Worm (Caenorhabditis elegans): Measurements from ENCODE around the gene puf-6.

The puf-6 gene

ce11 chrII:12996249-12996648 lies 47.0 kb downstream of the puf-6 start, which contains the start of gene hphd-1:
Gene hphd-1, minus strand, starts transcription at chrII:12996571.
- TF ChIP-seq ztf-23 (GFP tag; IDR thresholded peaks at IDR 0.05) (no peak), med-1 (GFP tag; optimal IDR thresholded peaks at IDR 0.05; ENCODE audit: insufficient read depth) (no peak), tab-1 (GFP tag; IDR thresholded peaks at IDR 0.05) (no peak), ztf-29 (GFP tag; IDR thresholded peaks at IDR 0.05) (no peak), flt-1 (GFP tag; IDR thresholded peaks at IDR 0.05) (no peak), klf-2 (GFP tag; conservative IDR thresholded peaks at IDR 0.05) (no peak), cog-1 (tag; optimal IDR thresholded peaks at IDR 0.05) (no peak), ref-1 (GFP tag; conservative IDR thresholded peaks at IDR 0.05) (no peak), T22C8.4 (GFP tag; IDR thresholded peaks at IDR 0.05) (no peak)

DNA sequence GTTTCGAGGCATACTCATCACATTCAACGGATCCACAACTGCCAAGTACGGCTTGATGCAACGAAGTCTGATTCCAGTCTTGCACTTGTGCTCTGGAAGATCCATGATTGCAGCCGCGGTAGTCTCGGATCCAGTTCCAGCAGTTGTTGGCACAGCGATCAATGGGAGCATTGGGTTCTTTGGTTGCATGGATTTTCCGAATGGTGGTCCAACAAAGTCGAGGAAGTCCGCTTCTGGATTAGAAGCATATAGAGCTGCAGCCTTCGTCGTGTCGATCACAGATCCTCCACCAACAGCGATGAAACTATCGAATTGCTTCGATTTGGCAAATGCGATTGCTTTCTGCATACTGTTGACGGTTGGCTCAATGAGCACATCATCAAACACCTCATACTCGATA lies 47.9 kb downstream of the puf-6 start:
- no peak for TF ChIP-seq ref-1 (GFP tag; conservative IDR thresholded peaks at IDR 0.05)
- TF ChIP-seq T22C8.4 (GFP tag; IDR thresholded peaks at IDR 0.05) = no peak
- TF ChIP-seq ztf-23 (GFP tag; IDR thresholded peaks at IDR 0.05) = no peak
- TF ChIP-seq ztf-29 (GFP tag; IDR thresholded peaks at IDR 0.05) = no peak
- no peak for TF ChIP-seq tab-1 (GFP tag; IDR thresholded peaks at IDR 0.05)
- TF ChIP-seq med-1 (GFP tag; optimal IDR thresholded peaks at IDR 0.05; ENCODE audit: insufficient read depth) = no peak
- no peak for TF ChIP-seq flt-1 (GFP tag; IDR thresholded peaks at IDR 0.05)

- TF ChIP-seq cog-1 (tag; optimal IDR thresholded peaks at IDR 0.05) = no peak
- TF ChIP-seq ztf-23 (GFP tag; IDR thresholded peaks at IDR 0.05) = no peak
- no peak for TF ChIP-seq T22C8.4 (GFP tag; IDR thresholded peaks at IDR 0.05)
- no peak for TF ChIP-seq tab-1 (GFP tag; IDR thresholded peaks at IDR 0.05)
Measured at ce11 chrII:12994009-12994788, 49.0 kb downstream of the puf-6 start.

DNA sequence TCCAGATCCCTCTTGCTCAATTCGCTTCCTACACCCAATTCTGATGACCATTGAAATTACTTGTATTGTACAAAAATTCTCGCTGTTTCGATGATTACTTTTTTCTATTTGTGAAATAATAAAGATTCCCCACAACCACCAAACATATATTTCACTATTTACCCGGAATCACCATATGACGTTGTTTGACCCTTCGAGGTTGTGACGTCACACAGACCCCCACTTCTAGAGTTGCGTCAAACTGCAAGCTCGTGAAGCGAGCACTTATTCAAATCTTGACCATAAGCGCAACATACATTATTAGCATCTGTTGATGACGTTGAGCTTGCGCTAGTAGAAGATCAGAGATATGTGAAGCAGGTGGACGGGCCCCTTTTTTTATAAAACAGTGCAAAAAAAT lies 50.3 kb downstream of the puf-6 start:
- TF ChIP-seq klf-2 (GFP tag; conservative IDR thresholded peaks at IDR 0.05) (no peak), ref-1 (GFP tag; conservative IDR thresholded peaks at IDR 0.05) (no peak), ztf-23 (GFP tag; IDR thresholded peaks at IDR 0.05) (no peak), T22C8.4 (GFP tag; IDR thresholded peaks at IDR 0.05) (no peak), med-1 (GFP tag; optimal IDR thresholded peaks at IDR 0.05; ENCODE audit: insufficient read depth) (no peak)

DNA sequence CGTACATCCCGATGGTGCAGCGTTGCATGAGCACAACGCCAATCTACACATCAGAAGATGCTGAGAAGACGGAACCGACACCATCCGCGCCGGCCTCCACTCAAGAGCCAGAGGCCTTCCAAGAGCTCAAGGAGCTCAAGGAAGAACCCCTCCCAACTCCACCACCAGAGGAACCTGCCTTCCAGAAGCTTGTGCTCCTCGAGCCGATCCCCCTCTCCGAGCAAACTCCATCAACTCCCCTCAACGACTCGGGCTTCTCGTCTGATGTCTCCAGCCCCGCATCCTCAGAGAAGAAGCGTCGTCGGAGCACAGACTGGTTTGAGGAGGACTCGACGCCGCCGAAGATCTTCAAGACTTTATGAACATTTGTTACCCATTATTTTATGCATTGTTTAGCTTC lies 51.1 kb downstream of the puf-6 start:
- no peak for TF ChIP-seq med-1 (GFP tag; optimal IDR thresholded peaks at IDR 0.05; ENCODE audit: insufficient read depth)
- TF ChIP-seq klf-2 (GFP tag; conservative IDR thresholded peaks at IDR 0.05) = no peak
- TF ChIP-seq tab-1 (GFP tag; IDR thresholded peaks at IDR 0.05) = no peak
- no peak for TF ChIP-seq cog-1 (tag; optimal IDR thresholded peaks at IDR 0.05)
- TF ChIP-seq T22C8.4 (GFP tag; IDR thresholded peaks at IDR 0.05) = no peak
- no peak for TF ChIP-seq ztf-29 (GFP tag; IDR thresholded peaks at IDR 0.05)
- TF ChIP-seq flt-1 (GFP tag; IDR thresholded peaks at IDR 0.05) = no peak
- no peak for TF ChIP-seq ztf-23 (GFP tag; IDR thresholded peaks at IDR 0.05)
- TF ChIP-seq ref-1 (GFP tag; conservative IDR thresholded peaks at IDR 0.05) = no peak

ce11 chrII:12991594-12991993 lies 51.7 kb downstream of the puf-6 start:
- no peak for TF ChIP-seq flt-1 (GFP tag; IDR thresholded peaks at IDR 0.05)
- no peak for TF ChIP-seq klf-2 (GFP tag; conservative IDR thresholded peaks at IDR 0.05)
- TF ChIP-seq ztf-23 (GFP tag; IDR thresholded peaks at IDR 0.05) = no peak
- TF ChIP-seq cog-1 (tag; optimal IDR thresholded peaks at IDR 0.05) = no peak
- no peak for TF ChIP-seq tab-1 (GFP tag; IDR thresholded peaks at IDR 0.05)
- TF ChIP-seq T22C8.4 (GFP tag; IDR thresholded peaks at IDR 0.05) = no peak
- no peak for TF ChIP-seq med-1 (GFP tag; optimal IDR thresholded peaks at IDR 0.05; ENCODE audit: insufficient read depth)
- TF ChIP-seq ref-1 (GFP tag; conservative IDR thresholded peaks at IDR 0.05) = no peak
- TF ChIP-seq ztf-29 (GFP tag; IDR thresholded peaks at IDR 0.05) = no peak

DNA sequence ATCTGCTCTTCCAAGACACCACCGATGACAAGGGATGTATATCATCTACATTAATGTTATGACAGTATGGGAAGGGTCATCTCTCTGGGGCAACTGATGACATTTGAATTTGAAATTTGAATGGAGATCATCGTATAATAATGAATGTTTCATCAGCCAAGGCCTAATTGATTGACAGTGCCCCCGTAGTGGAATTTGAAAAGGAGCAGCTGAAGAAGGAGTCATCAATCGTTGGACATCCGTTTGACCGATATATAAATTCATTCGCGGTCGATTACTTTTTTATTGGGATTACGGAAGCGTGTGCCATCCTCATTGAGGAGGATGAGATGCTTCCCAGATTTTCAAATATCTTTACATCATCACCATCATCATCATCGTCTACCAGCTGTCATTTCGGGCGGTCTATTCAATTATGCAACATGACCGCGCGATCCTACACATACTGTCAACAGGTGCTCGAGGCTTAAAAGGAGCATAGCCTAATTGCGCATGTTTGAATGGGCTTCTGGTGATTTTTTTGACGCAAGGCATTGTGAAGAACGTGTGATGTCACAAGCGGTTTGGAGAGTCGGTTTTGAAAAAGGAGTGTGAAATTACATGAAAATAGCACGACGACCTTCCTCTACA lies 52.2 kb downstream of the puf-6 start:
- no peak for TF ChIP-seq cog-1 (tag; optimal IDR thresholded peaks at IDR 0.05)

ce11 chrII:12990191-12990590 lies 53.1 kb downstream of the puf-6 start:
- TF ChIP-seq T22C8.4 (GFP tag; IDR thresholded peaks at IDR 0.05) (no peak), tab-1 (GFP tag; IDR thresholded peaks at IDR 0.05) (no peak), flt-1 (GFP tag; IDR thresholded peaks at IDR 0.05) (no peak), med-1 (GFP tag; optimal IDR thresholded peaks at IDR 0.05; ENCODE audit: insufficient read depth) (no peak)

All from whole organism, midembryonic.